Worm (Caenorhabditis elegans) whole organism, early embryonic: ENCODE measurements around the gene egg-2.

ENCODE experiments used
- B0310.2 ChIP-seq: sonication (generic microtip); optimal IDR thresholded peaks from 2 replicates; lab custom pipeline; 2016; ENCODE audit warnings: mild to moderate bottlenecking, missing genetic modification characterization, missing compliant biosample characterization
- F13C5.2 ChIP-seq: sonication (generic microtip); optimal IDR thresholded peaks from 2 replicates; lab custom pipeline; 2017; ENCODE audit warnings: mild to moderate bottlenecking, missing genetic modification characterization, inconsistent platforms, missing compliant biosample characterization
- aly-1 ChIP-seq: sonication (generic microtip); optimal IDR thresholded peaks from 2 replicates; lab custom pipeline; 2016; ENCODE audit warnings: missing genetic modification characterization, missing compliant biosample characterization
- ama-1 ChIP-seq: fragments of 150-350 bp; optimal IDR thresholded peaks from 2 replicates; lab custom pipeline; 2014
- ceh-13 ChIP-seq: fragments of 200-800 bp; sonication (Bioruptor generic); optimal IDR thresholded peaks from 2 replicates; lab custom pipeline; 2018; ENCODE audit warnings: mild to moderate bottlenecking, missing genetic modification characterization, missing compliant biosample characterization
- flt-1 ChIP-seq: fragments of 200-800 bp; sonication (Bioruptor generic); IDR thresholded peaks from 2 replicates; pipeline ENCODE4 v1.3.6; 2022; ENCODE audit warnings: missing genetic modification characterization, missing compliant biosample characterization
- hmbx-1 ChIP-seq: sonication (generic microtip); optimal IDR thresholded peaks from 2 replicates; lab custom pipeline; 2016; ENCODE audit warnings: mild to moderate bottlenecking, missing genetic modification characterization, missing compliant biosample characterization
- pes-1 ChIP-seq: fragments of 200-800 bp; sonication (Bioruptor generic); IDR thresholded peaks from 2 replicates; pipeline ENCODE4 v1.3.6; 2022; ENCODE audit warnings: missing genetic modification reagents, missing genetic modification characterization, missing compliant biosample characterization
- sea-1 ChIP-seq: fragments of 200-800 bp; sonication (Bioruptor generic); conservative IDR thresholded peaks from 2 replicates; pipeline ENCODE4 v1.3.6; 2022; ENCODE audit warnings: missing genetic modification characterization, missing compliant biosample characterization
- tbx-37 ChIP-seq: fragments of 200-800 bp; sonication (Bioruptor generic); conservative IDR thresholded peaks from 2 replicates; pipeline ENCODE4 v1.3.6; 2022; ENCODE audit warnings: missing genetic modification reagents, missing genetic modification characterization, missing compliant biosample characterization

DNA sequence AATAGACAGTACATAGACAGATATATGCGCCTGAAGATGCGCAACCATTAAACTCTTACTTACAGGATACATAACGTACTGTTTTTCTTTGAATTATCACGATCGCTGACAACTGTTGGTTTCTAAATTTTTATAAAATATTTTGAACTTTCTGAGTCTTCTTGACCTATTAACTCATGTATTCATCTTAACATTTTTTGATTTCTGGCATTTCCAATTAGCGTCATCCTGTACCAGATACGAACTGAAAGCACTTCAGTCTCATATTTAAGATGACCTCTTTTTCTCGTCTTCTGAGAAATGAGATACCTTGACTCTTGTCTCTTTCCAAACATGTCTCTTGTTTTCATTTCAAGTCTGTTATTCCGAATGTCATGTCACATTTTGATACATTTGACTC, 46.6 kb downstream of the egg-2 start:
- TF ChIP-seq flt-1 (GFP tag; lab: Robert Waterston, UW) (no peak), ama-1 (lab: Kevin White, UChicago) (no peak), B0310.2 (tag; lab: Kevin White, UChicago) (no peak), F13C5.2 (no peak), pes-1 (no peak), aly-1 (no peak), ceh-13 (no peak), tbx-37 (GFP tag; lab: Robert Waterston, UW) (no peak), sea-1 (GFP tag; lab: Robert Waterston, UW) (no peak), hmbx-1 (tag; lab: Kevin White, UChicago) (no peak)
